5 worm cellular contexts compared by ENCODE assay signal in genomic region chrIII:7179538-7180301, ce11.
TF ChIP-seq lines count a peak whose summit lies in the region.

Gene rps-14, minus strand, starts transcription at chrIII:7179588.
Gene rpl-36, plus strand, starts transcription at chrIII:7180251.

TF ChIP-seq in whole organism, L1 larva, 84 proteins besides CTCF, POLR2A, EP300 and RAD21 (continues in another document):
- TF ChIP-seq C34B4.2 (tag; optimal IDR thresholded peaks at IDR 0.05; lab: Kevin White, UChicago) = no peak
- peak; percentile 74 for TF ChIP-seq nhr-237 (tag; optimal IDR thresholded peaks at IDR 0.05; lab: Kevin White, UChicago)
- peak; percentile 67 for TF ChIP-seq ztf-4 (tag; optimal IDR thresholded peaks at IDR 0.05; lab: Kevin White, UChicago)
- no peak for TF ChIP-seq pqm-1 (tag; optimal IDR thresholded peaks at IDR 0.05; lab: Kevin White, UChicago)
- peak; percentile 88 to 90 (median 89) for TF ChIP-seq ceh-82 (tag; optimal IDR thresholded peaks at IDR 0.05; lab: Kevin White, UChicago)
- peak; percentile 27 for TF ChIP-seq mef-2 (tag; optimal IDR thresholded peaks at IDR 0.05; lab: Kevin White, UChicago)
- TF ChIP-seq lin-39 (tag; optimal IDR thresholded peaks at IDR 0.05; lab: Kevin White, UChicago) = peak; percentile 62
- TF ChIP-seq pax-3 (tag; optimal IDR thresholded peaks at IDR 0.05; lab: Kevin White, UChicago) = peak; percentile 72
- TF ChIP-seq ceh-63 (GFP tag; optimal IDR thresholded peaks at IDR 0.05; lab: Kevin White, UChicago) = no peak
- peak; percentile 5 for TF ChIP-seq vab-15 (tag; optimal IDR thresholded peaks at IDR 0.05; lab: Kevin White, UChicago)
- TF ChIP-seq fkh-8 (tag; optimal IDR thresholded peaks at IDR 0.05; lab: Kevin White, UChicago) = peak; percentile 88
- TF ChIP-seq alr-1 (tag; optimal IDR thresholded peaks at IDR 0.05; lab: Kevin White, UChicago; ENCODE audit: borderline replicate concordance) = no peak
- peak; percentile 30 for TF ChIP-seq nhr-11 (tag; optimal IDR thresholded peaks at IDR 0.05; lab: Kevin White, UChicago)
- TF ChIP-seq nhr-19 (GFP tag; conservative IDR thresholded peaks at IDR 0.05; lab: Robert Waterston, UW) = peak; percentile 92
- TF ChIP-seq dpl-1 (GFP tag; optimal IDR thresholded peaks at IDR 0.05; lab: Kevin White, UChicago) = peak; percentile 83 to 86 (median 86)
- TF ChIP-seq lin-35 (GFP tag; optimal IDR thresholded peaks at IDR 0.05; lab: Kevin White, UChicago) = peak; percentile 88 to 93
- TF ChIP-seq F16B12.6 (tag; optimal IDR thresholded peaks at IDR 0.05; lab: Kevin White, UChicago) = peak; percentile 69
- peak; percentile 92 for TF ChIP-seq swsn-7 (tag; optimal IDR thresholded peaks at IDR 0.05; lab: Kevin White, UChicago)

TF ChIP-seq in whole organism, L3 larva, 47 proteins besides CTCF, POLR2A, EP300 and RAD21 (continues in another document):
- TF ChIP-seq skn-1 (tag; optimal IDR thresholded peaks at IDR 0.05; lab: Kevin White, UChicago) = peak; percentile 90
- no peak for TF ChIP-seq elt-3 (tag; optimal IDR thresholded peaks at IDR 0.05; lab: Kevin White, UChicago)
- TF ChIP-seq tbx-2 (tag; optimal IDR thresholded peaks at IDR 0.05; lab: Kevin White, UChicago) = peak; percentile 30
- TF ChIP-seq ZK546.5 (tag; optimal IDR thresholded peaks at IDR 0.05; lab: Kevin White, UChicago) = peak; percentile 74
- TF ChIP-seq nhr-23 (tag; optimal IDR thresholded peaks at IDR 0.05; lab: Kevin White, UChicago) = peak; percentile 94
- no peak for TF ChIP-seq daf-12 (tag; optimal IDR thresholded peaks at IDR 0.05; lab: Kevin White, UChicago)
- TF ChIP-seq ceh-28 (tag; optimal IDR thresholded peaks at IDR 0.05; lab: Kevin White, UChicago) = peak; percentile 40
- TF ChIP-seq eor-1 (tag; optimal IDR thresholded peaks at IDR 0.05; lab: Kevin White, UChicago) = no peak
- TF ChIP-seq nhr-11 (tag; optimal IDR thresholded peaks at IDR 0.05; lab: Kevin White, UChicago) = peak; percentile 61
- TF ChIP-seq R02D3.7 (tag; optimal IDR thresholded peaks at IDR 0.05; lab: Kevin White, UChicago) = peak; percentile 84
- no peak for TF ChIP-seq zag-1 (tag; optimal IDR thresholded peaks at IDR 0.05; lab: Kevin White, UChicago)
- TF ChIP-seq nhr-76 (tag; optimal IDR thresholded peaks at IDR 0.05; lab: Kevin White, UChicago) = peak; percentile 8
- no peak for TF ChIP-seq nhr-12 (tag; optimal IDR thresholded peaks at IDR 0.05; lab: Kevin White, UChicago)
- no peak for TF ChIP-seq fos-1 (tag; optimal IDR thresholded peaks at IDR 0.05; lab: Kevin White, UChicago)
- peak; percentile 67 for TF ChIP-seq hmg-11 (tag; optimal IDR thresholded peaks at IDR 0.05; lab: Kevin White, UChicago)
- no peak for TF ChIP-seq ceh-9 (tag; optimal IDR thresholded peaks at IDR 0.05; lab: Kevin White, UChicago)
- TF ChIP-seq sea-2 (GFP tag; optimal IDR thresholded peaks at IDR 0.05; lab: Kevin White, UChicago) = no peak
- TF ChIP-seq jun-1 (tag; optimal IDR thresholded peaks at IDR 0.05; lab: Kevin White, UChicago) = peak; percentile 72
- TF ChIP-seq pha-4 (tag; optimal IDR thresholded peaks at IDR 0.05; lab: Kevin White, UChicago) = peak; percentile 96

TF ChIP-seq in whole organism, early embryonic, 17 proteins besides CTCF, POLR2A, EP300 and RAD21:
- TF ChIP-seq ama-1 (optimal IDR thresholded peaks at IDR 0.05; lab: Kevin White, UChicago) (no peak), F13C5.2 (tag; optimal IDR thresholded peaks at IDR 0.05; lab: Kevin White, UChicago) (peak; percentile 71)

TF ChIP-seq in whole organism, midembryonic, 9 proteins besides CTCF, POLR2A, EP300 and RAD21:
- no peak for TF ChIP-seq ztf-29 (GFP tag; IDR thresholded peaks at IDR 0.05; lab: Robert Waterston, UW)
- peak; percentile 76 for TF ChIP-seq cog-1 (tag; optimal IDR thresholded peaks at IDR 0.05; lab: Kevin White, UChicago)
- TF ChIP-seq ztf-23 (GFP tag; IDR thresholded peaks at IDR 0.05; lab: Robert Waterston, UW) = peak; percentile 79

TF ChIP-seq in whole organism, young adult, 124 proteins besides CTCF, POLR2A, EP300 and RAD21 (continues in another document):
- TF ChIP-seq him-1 (tag; optimal IDR thresholded peaks at IDR 0.05; lab: Kevin White, UChicago) (peak; percentile 17), ccch-3 (GFP tag; optimal IDR thresholded peaks at IDR 0.05; lab: Kevin White, UChicago) (no peak), ceh-27 (GFP tag; optimal IDR thresholded peaks at IDR 0.05; lab: Kevin White, UChicago) (peak; percentile 61), fkh-3 (tag; optimal IDR thresholded peaks at IDR 0.05; lab: Kevin White, UChicago) (no peak), ekl-4 (GFP tag; IDR thresholded peaks at IDR 0.05; lab: Robert Waterston, UW) (peak; percentile 36; the same call in 1 of the 2 replicates), ztf-6 (GFP tag; IDR thresholded peaks at IDR 0.05; lab: Robert Waterston, UW) (no peak), D2030.7 (GFP tag; IDR thresholded peaks at IDR 0.05; lab: Robert Waterston, UW) (peak; percentile 71), B0336.3 (GFP tag; IDR thresholded peaks at IDR 0.05; lab: Robert Waterston, UW) (peak; percentile 29; the same call in 1 of the 2 replicates), F39B2.1 (GFP tag; IDR thresholded peaks at IDR 0.05; lab: Robert Waterston, UW) (no peak), snpc-1.3 (tag; optimal IDR thresholded peaks at IDR 0.05; lab: Kevin White, UChicago; ENCODE audit: insufficient read depth) (peak; percentile 71), tbp1 (GFP tag; optimal IDR thresholded peaks at IDR 0.05; lab: Kevin White, UChicago) (peak; percentile 62), chd-7 (tag; optimal IDR thresholded peaks at IDR 0.05; lab: Kevin White, UChicago) (no peak), hmg-1.2 (GFP tag; IDR thresholded peaks at IDR 0.05; lab: Robert Waterston, UW) (peak; percentile 87), ama-1 (optimal IDR thresholded peaks at IDR 0.05; lab: Kevin White, UChicago) (no peak), ama-1 (GFP tag; optimal IDR thresholded peaks at IDR 0.05; lab: Kevin White, UChicago) (no peak), aptf-3 (GFP tag; IDR thresholded peaks at IDR 0.05; lab: Robert Waterston, UW) (no peak), C17E4.6 (GFP tag; IDR thresholded peaks at IDR 0.05; lab: Robert Waterston, UW) (no peak), lin-40 (tag; optimal IDR thresholded peaks at IDR 0.05; lab: Kevin White, UChicago) (peak; percentile 82), F57A8.1 (GFP tag; optimal IDR thresholded peaks at IDR 0.05; lab: Kevin White, UChicago) (no peak), K12H6.12 (tag; optimal IDR thresholded peaks at IDR 0.05; lab: Kevin White, UChicago) (peak; percentile 47), T07F8.4 (tag; optimal IDR thresholded peaks at IDR 0.05; lab: Kevin White, UChicago) (no peak), ZK185.1 (tag; optimal IDR thresholded peaks at IDR 0.05; lab: Kevin White, UChicago; ENCODE audit: poor library complexity, severe bottlenecking) (peak; percentile 57), bed-2 (GFP tag; IDR thresholded peaks at IDR 0.05; lab: Robert Waterston, UW) (no peak), F22D6.2 (tag; optimal IDR thresholded peaks at IDR 0.05; lab: Kevin White, UChicago) (no peak), madf-10 (tag; optimal IDR thresholded peaks at IDR 0.05; lab: Kevin White, UChicago) (peak; percentile 2), snpc-4 (GFP tag; optimal IDR thresholded peaks at IDR 0.05; lab: Kevin White, UChicago) (no peak), snpc-4 (tag; optimal IDR thresholded peaks at IDR 0.05; lab: Kevin White, UChicago) (peak; percentile 47 to 73 (median 57)), attf-5 (GFP tag; optimal IDR thresholded peaks at IDR 0.05; lab: Kevin White, UChicago) (peak; percentile 60), B0019.2 (GFP tag; conservative IDR thresholded peaks at IDR 0.05; lab: Robert Waterston, UW) (no peak), lin-35 (GFP tag; optimal IDR thresholded peaks at IDR 0.05; lab: Kevin White, UChicago) (peak in 1 of 3 experiments; percentile 86), madf-3 (GFP tag; IDR thresholded peaks at IDR 0.05; lab: Robert Waterston, UW) (peak; percentile 88), F33H1.4 (GFP tag; IDR thresholded peaks at IDR 0.05; lab: Robert Waterston, UW) (peak; percentile 98), efl-1 (GFP tag; optimal IDR thresholded peaks at IDR 0.05; lab: Kevin White, UChicago) (peak; percentile 60), hlh-12 (tag; optimal IDR thresholded peaks at IDR 0.05; lab: Kevin White, UChicago) (no peak), ceh-40 (GFP tag; IDR thresholded peaks at IDR 0.05; lab: Robert Waterston, UW) (no peak), ztf-18 (tag; optimal IDR thresholded peaks at IDR 0.05; lab: Kevin White, UChicago) (peak; percentile 1), attf-3 (GFP tag; conservative IDR thresholded peaks at IDR 0.05; lab: Robert Waterston, UW) (peak; percentile 72), lir-1 (GFP tag; conservative IDR thresholded peaks at IDR 0.05; lab: Robert Waterston, UW) (no peak; the same call in 1 of the 2 replicates), madf-8 (GFP tag; conservative IDR thresholded peaks at IDR 0.05; lab: Robert Waterston, UW) (0 out of 2 replicates have a peak, but pooled peaks have one; percentile 15), ztf-26 (tag; optimal IDR thresholded peaks at IDR 0.05; lab: Kevin White, UChicago) (peak; percentile 32), K11D2.4 (GFP tag; IDR thresholded peaks at IDR 0.05; lab: Robert Waterston, UW) (0 out of 2 replicates have a peak, but pooled peaks have one; percentile 34), let-607 (tag; optimal IDR thresholded peaks at IDR 0.05; lab: Kevin White, UChicago) (peak in 1 of 2 experiments; percentile 45), Y53G8AR.9 (GFP tag; conservative IDR thresholded peaks at IDR 0.05; lab: Robert Waterston, UW) (0 out of 2 replicates have a peak, but pooled peaks have one; percentile 28), tlf-1 (GFP tag; optimal IDR thresholded peaks at IDR 0.05; lab: Kevin White, UChicago) (peak; percentile 82), dox-1 (GFP tag; IDR thresholded peaks at IDR 0.05; lab: Robert Waterston, UW) (peak; percentile 41; the same call in 1 of the 2 replicates), rcor-1 (GFP tag; IDR thresholded peaks at IDR 0.05; lab: Robert Waterston, UW) (peak; percentile 34; the same call in 1 of the 2 replicates), hrde-1 (tag; optimal IDR thresholded peaks at IDR 0.05; lab: Kevin White, UChicago; ENCODE audit: borderline replicate concordance) (no peak), sea-2 (GFP tag; IDR thresholded peaks at IDR 0.05; lab: Robert Waterston, UW) (no peak), egl-44 (GFP tag; IDR thresholded peaks at IDR 0.05; lab: Robert Waterston, UW) (no peak), ztf-22 (GFP tag; optimal IDR thresholded peaks at IDR 0.05; lab: Kevin White, UChicago) (no peak), F49E8.2 (tag; optimal IDR thresholded peaks at IDR 0.05; lab: Kevin White, UChicago; ENCODE audit: insufficient read depth) (peak; percentile 26), ceh-100 (GFP tag; IDR thresholded peaks at IDR 0.05; lab: Robert Waterston, UW) (peak; percentile 61)

Comparison
In these comparisons a context has a peak if more than half of its experiments do, and no peak if none do; other contexts are left out.
1. Of the 8 proteins assayed by ChIP-seq in both whole organism, young adult and whole organism, L1 larva: peak only in whole organism, young adult: none; only in whole organism, L1 larva: ama-1, dpl-1, nhr-90 and unc-130; in both: efl-1 and snpc-4; in neither: 1; mixed calls (peak in some experiments, not most) for 1.